Fruit fly (Drosophila melanogaster): ENCODE measurements around the gene Blos2.

Blos2 gene

dm6 chr3L:11064689-11065088, 3.3 kb downstream of the Blos2 start, which contains the start of the genes CG32075, CG45101 and SuUR (continued):
- TF ChIP-seq HLH4C (GFP tag; IDR thresholded peaks at IDR 0.05; ENCODE audit: partially characterized antibody) (no peak), cwo (GFP tag; optimal IDR thresholded peaks at IDR 0.05) (peak; percentile 64), stwl (tag; optimal IDR thresholded peaks at IDR 0.05) (peak; percentile 61), ro (GFP tag; IDR thresholded peaks at IDR 0.05) (peak; percentile 76), row (GFP tag; IDR thresholded peaks at IDR 0.05) (peak; percentile 94), CG11085 (GFP tag; IDR thresholded peaks at IDR 0.05) (peak; percentile 64), hth (optimal IDR thresholded peaks at IDR 0.05) (no peak), tx (GFP tag; optimal IDR thresholded peaks at IDR 0.05) (peak; percentile 91), stc (GFP tag; IDR thresholded peaks at IDR 0.05) (peak; percentile 85), gsb (GFP tag; IDR thresholded peaks at IDR 0.05) (peak; percentile 53; the same call in 1 of the 2 replicates), Camta (GFP tag; optimal IDR thresholded peaks at IDR 0.05) (peak; percentile 89), D19B (GFP tag; optimal IDR thresholded peaks at IDR 0.05) (peak; percentile 72), Fer2 (tag; optimal IDR thresholded peaks at IDR 0.05) (peak; percentile 79), sr (GFP tag; IDR thresholded peaks at IDR 0.05) (no peak), odd (GFP tag; optimal IDR thresholded peaks at IDR 0.05) (peak; percentile 52), CG33557 (GFP tag; optimal IDR thresholded peaks at IDR 0.05) (peak; percentile 71), slou (GFP tag; optimal IDR thresholded peaks at IDR 0.05) (peak; percentile 66), CG4282 (GFP tag; optimal IDR thresholded peaks at IDR 0.05) (peak; percentile 74), CG13424 (tag; optimal IDR thresholded peaks at IDR 0.05) (peak; percentile 90), knrl (GFP tag; IDR thresholded peaks at IDR 0.05; ENCODE audit: partially characterized antibody) (peak; percentile 24; the same call in 1 of the 3 replicates), dati (GFP tag; IDR thresholded peaks at IDR 0.05) (peak; percentile 46; the same call in 1 of the 2 replicates), CG18619 (GFP tag; optimal IDR thresholded peaks at IDR 0.05) (peak; percentile 78), sc (optimal IDR thresholded peaks at IDR 0.05) (no peak), sc (GFP tag; optimal IDR thresholded peaks at IDR 0.05) (peak; percentile 63), TFAM (GFP tag; optimal IDR thresholded peaks at IDR 0.05) (no peak), Hr78 (GFP tag; optimal IDR thresholded peaks at IDR 0.05) (no peak), corto (GFP tag; optimal IDR thresholded peaks at IDR 0.05) (peak; percentile 59), MESR4 (GFP tag; optimal IDR thresholded peaks at IDR 0.05) (peak; percentile 57), Hr51 (GFP tag; optimal IDR thresholded peaks at IDR 0.05) (peak; percentile 83 to 93), CG6254 (GFP tag; optimal IDR thresholded peaks at IDR 0.05) (peak; percentile 54), ab (GFP tag; optimal IDR thresholded peaks at IDR 0.05) (peak; percentile 88), CG9797 (GFP tag; optimal IDR thresholded peaks at IDR 0.05) (peak; percentile 23), gfzf (GFP tag; optimal IDR thresholded peaks at IDR 0.05) (peak; percentile 5), CG12769 (tag; optimal IDR thresholded peaks at IDR 0.05) (peak; percentile 81), Hmr (GFP tag; optimal IDR thresholded peaks at IDR 0.05) (peak; percentile 82), pros (GFP tag; optimal IDR thresholded peaks at IDR 0.05) (no peak), CG11093 (GFP tag; IDR thresholded peaks at IDR 0.05) (peak; percentile 73; the same call in 2 of the 3 replicates), GATAe (GFP tag; conservative IDR thresholded peaks at IDR 0.05) (peak; percentile 61; the same call in 1 of the 2 replicates), CG32772 (GFP tag; IDR thresholded peaks at IDR 0.05) (peak; percentile 88), sob (GFP tag; IDR thresholded peaks at IDR 0.05) (peak; percentile 88), CG17328 (GFP tag; IDR thresholded peaks at IDR 0.05) (peak; percentile 89), emc (GFP tag; optimal IDR thresholded peaks at IDR 0.05) (peak; percentile 10), sens-2 (GFP tag; IDR thresholded peaks at IDR 0.05) (peak; percentile 65), mirr (GFP tag; optimal IDR thresholded peaks at IDR 0.05) (peak; percentile 5), CG10274 (GFP tag; optimal IDR thresholded peaks at IDR 0.05) (peak; percentile 37), unc-4 (GFP tag; IDR thresholded peaks at IDR 0.05; ENCODE audit: partially characterized antibody) (no peak), dan (GFP tag; IDR thresholded peaks at IDR 0.05) (peak; percentile 55; the same call in 1 of the 2 replicates), Asciz (GFP tag; optimal IDR thresholded peaks at IDR 0.05) (peak; percentile 62), chif (GFP tag; optimal IDR thresholded peaks at IDR 0.05) (peak; percentile 89 to 94), h (optimal IDR thresholded peaks at IDR 0.05) (no peak), H2.0 (GFP tag; IDR thresholded peaks at IDR 0.05) (peak; percentile 90)
